Worm (Caenorhabditis elegans) whole organism, late embryonic: ENCODE data around the gene F56D2.3.

ENCODE experiments used
- ceh-14 ChIP-seq: sonication (generic microtip); optimal IDR thresholded peaks from 2 replicates; lab custom pipeline; 2016; ENCODE audit warnings: missing genotype, missing genetic modification characterization, missing compliant biosample characterization
- nhr-11 ChIP-seq: fragments of 150-350 bp; optimal IDR thresholded peaks from 2 replicates; lab custom pipeline; 2014; ENCODE audit warnings: missing biosample characterization, missing genetic modification characterization
- nhr-232 ChIP-seq: sonication (generic microtip); optimal IDR thresholded peaks from 2 replicates; lab custom pipeline; 2016; ENCODE audit warnings: missing genetic modification characterization, missing compliant biosample characterization
- npax-4 ChIP-seq: sonication (generic microtip); optimal IDR thresholded peaks from 2 replicates; lab custom pipeline; 2016; ENCODE audit warnings: missing genetic modification characterization, missing compliant biosample characterization
- ref-2 ChIP-seq: sonication (generic microtip); optimal IDR thresholded peaks from 2 replicates; lab custom pipeline; 2016; ENCODE audit warnings: missing genetic modification characterization, missing compliant biosample characterization
- sdc-2 ChIP-seq: sonication (generic microtip); optimal IDR thresholded peaks from 2 replicates; lab custom pipeline; 2016; ENCODE audit warnings: missing genotype, missing genetic modification characterization, missing compliant biosample characterization
- sox-4 ChIP-seq: sonication (generic microtip); optimal IDR thresholded peaks from 2 replicates; lab custom pipeline; 2017; ENCODE audit warnings: mild to moderate bottlenecking, missing genetic modification characterization, inconsistent platforms, missing compliant biosample characterization
- unc-86 ChIP-seq: sonication (generic microtip); optimal IDR thresholded peaks from 2 replicates; lab custom pipeline; 2016; ENCODE audit warnings: missing genetic modification characterization, missing compliant biosample characterization

ce11 chrIII:5599958-5600357 lies 15.2 kb downstream of the F56D2.3 start, which contains the start of gene wdr-37:
- no peak for TF ChIP-seq ceh-14
- TF ChIP-seq unc-86 (tag; lab: Kevin White, UChicago) = no peak
- no peak for TF ChIP-seq nhr-232 (tag; lab: Kevin White, UChicago)
- no peak for TF ChIP-seq nhr-11 (tag; lab: Kevin White, UChicago)
- no peak for TF ChIP-seq npax-4 (tag; lab: Kevin White, UChicago)
- TF ChIP-seq ref-2 = no peak
- TF ChIP-seq sox-4 (tag; lab: Kevin White, UChicago) = no peak
- no peak for TF ChIP-seq sdc-2 (tag; lab: Kevin White, UChicago)
